Worm (Caenorhabditis elegans) whole organism, L3 larva: ENCODE data around the gene W03G1.5.

ENCODE experiments used
- egl-27 ChIP-seq: sonication (generic microtip); optimal IDR thresholded peaks from 4 replicates; lab custom pipeline; 2017; ENCODE audit warnings: missing biosample characterization, missing genetic modification reagents, missing genetic modification characterization
- jun-1 ChIP-seq: fragments of 150-350 bp; optimal IDR thresholded peaks from 2 replicates; lab custom pipeline; 2014; ENCODE audit warnings: missing biosample characterization, missing genetic modification reagents, missing genetic modification characterization
- nfya-1 ChIP-seq: sonication (generic microtip); optimal IDR thresholded peaks from 2 replicates; lab custom pipeline; 2017; ENCODE audit warnings: missing genetic modification characterization, mild to moderate bottlenecking, missing compliant biosample characterization, antibody characterized with exemption, moderate library complexity; ENCODE audit not compliant: insufficient read depth
- nhr-77 ChIP-seq: fragments of 150-350 bp; optimal IDR thresholded peaks from 2 replicates; lab custom pipeline; 2014; ENCODE audit warnings: missing biosample characterization, missing genetic modification characterization
- skn-1 ChIP-seq: fragments of 150-350 bp; optimal IDR thresholded peaks from 2 replicates; lab custom pipeline; 2014; ENCODE audit warnings: missing biosample characterization, missing genetic modification characterization
- snpc-4 ChIP-seq: fragments of 150-350 bp; optimal IDR thresholded peaks from 2 replicates; lab custom pipeline; 2014; ENCODE audit warnings: missing biosample characterization, missing genetic modification characterization

ce11 chrIV:481067-481466, 25.2 kb downstream of the W03G1.5 start, which contains the start of gene npr-37:
- no peak for TF ChIP-seq nfya-1 (tag; lab: Kevin White, UChicago)
- TF ChIP-seq nhr-77 (tag; lab: Kevin White, UChicago) = no peak
- no peak for TF ChIP-seq skn-1
- no peak for TF ChIP-seq egl-27 (tag; lab: Kevin White, UChicago)
- no peak for TF ChIP-seq snpc-4 (tag; lab: Kevin White, UChicago)
- no peak for TF ChIP-seq jun-1 (tag; lab: Kevin White, UChicago)
